Worm (Caenorhabditis elegans): ENCODE results near the gene C07A9.9.

ce11 chrIII:9646440-9647021 is 20.9 kb downstream of the C07A9.9 start:
- TF ChIP-seq dao-5 (tag; optimal IDR thresholded peaks at IDR 0.05) = no peak
- no peak for TF ChIP-seq him-1 (tag; optimal IDR thresholded peaks at IDR 0.05)
- no peak for TF ChIP-seq W03F9.2 (tag; optimal IDR thresholded peaks at IDR 0.05)

Data from whole organism, L4/young adult.